Fruit fly (Drosophila melanogaster) whole organism, embryonic: ENCODE data around the gene RabX6.
A peak's percentile ranks its signal among the peaks of the same experiment; 100 is the strongest.

ENCODE experiments used
- B-H1 ChIP-seq: fragments of 200-800 bp; sonication (Bioruptor generic); IDR thresholded peaks from 3 replicates; pipeline ENCODE4 v1.3.6; 2022; ENCODE audit warnings: missing biosample characterization, missing genetic modification characterization
- CG10565 ChIP-seq: fragments of 200-800 bp; sonication (Bioruptor generic); optimal IDR thresholded peaks from 3 replicates; lab custom pipeline; 2016; ENCODE audit warnings: missing biosample characterization, mild to moderate bottlenecking, missing genetic modification characterization
- CG11085 ChIP-seq: fragments of 200-800 bp; sonication (Bioruptor generic); IDR thresholded peaks from 2 replicates; pipeline ENCODE4 v1.3.6; 2022; ENCODE audit warnings: missing biosample characterization, missing genetic modification characterization
- CG11456 ChIP-seq: fragments of 200-800 bp; sonication (Bioruptor generic); IDR thresholded peaks from 3 replicates; pipeline ENCODE4 v1.3.6; 2022; ENCODE audit warnings: missing biosample characterization, missing genetic modification characterization
- CG12744 ChIP-seq: fragments of 200-800 bp; sonication (Bioruptor generic); optimal IDR thresholded peaks from 2 replicates; lab custom pipeline; 2016; ENCODE audit warnings: missing biosample characterization, missing genetic modification characterization
- CG13775 ChIP-seq: fragments of 200-800 bp; sonication (Bioruptor generic); optimal IDR thresholded peaks from 3 replicates; lab custom pipeline; 2017; ENCODE audit warnings: missing biosample characterization, mild to moderate bottlenecking, missing genetic modification characterization
- CG14014 ChIP-seq: fragments of 200-800 bp; sonication (Bioruptor generic); IDR thresholded peaks from 2 replicates; pipeline ENCODE4 v1.3.6; 2022; ENCODE audit warnings: missing biosample characterization, missing genetic modification characterization
- CG16813 ChIP-seq: fragments of 200-800 bp; sonication (Bioruptor generic); IDR thresholded peaks from 3 replicates; pipeline ENCODE4 v1.3.6; 2022; ENCODE audit warnings: missing biosample characterization, missing genetic modification characterization; ENCODE audit not compliant: partially characterized antibody
- CG16815 ChIP-seq: fragments of 200-800 bp; sonication (Bioruptor generic); optimal IDR thresholded peaks from 3 replicates; lab custom pipeline; 2017; ENCODE audit warnings: missing biosample characterization, mild to moderate bottlenecking, missing genetic modification characterization
- CG18476 ChIP-seq: fragments of 200-800 bp; sonication (Bioruptor generic); optimal IDR thresholded peaks from 2 replicates; lab custom pipeline; 2016; ENCODE audit warnings: missing biosample characterization, mild to moderate bottlenecking, missing genetic modification characterization
- CG2199 ChIP-seq: fragments of 200-800 bp; sonication (Bioruptor generic); IDR thresholded peaks from 3 replicates; pipeline ENCODE4 v1.3.6; 2022; ENCODE audit warnings: missing biosample characterization, missing genetic modification characterization
- CG30403 ChIP-seq: fragments of 200-800 bp; sonication (Bioruptor generic); optimal IDR thresholded peaks from 3 replicates; lab custom pipeline; 2016; ENCODE audit warnings: missing biosample characterization, missing genetic modification characterization
- CG32767 ChIP-seq: fragments of 200-800 bp; sonication (Bioruptor generic); IDR thresholded peaks from 2 replicates; pipeline ENCODE4 v1.3.6; 2022; ENCODE audit warnings: missing biosample characterization, missing genetic modification characterization
- CG42726 ChIP-seq: fragments of 200-800 bp; sonication (Bioruptor generic); IDR thresholded peaks from 2 replicates; pipeline ENCODE4 v1.3.6; 2022; ENCODE audit warnings: missing biosample characterization, missing genetic modification characterization; ENCODE audit not compliant: partially characterized antibody
- CG5953 ChIP-seq: fragments of 200-800 bp; sonication (Bioruptor generic); IDR thresholded peaks from 2 replicates; pipeline ENCODE4 v1.3.6; 2022; ENCODE audit warnings: missing biosample characterization, missing genetic modification characterization
- CG6254 ChIP-seq: fragments of 200-800 bp; sonication (Bioruptor generic); optimal IDR thresholded peaks from 3 replicates; lab custom pipeline; 2017; ENCODE audit warnings: mild to moderate bottlenecking, missing biosample characterization, missing genetic modification reagents, missing genetic modification characterization
- CG9932 ChIP-seq: fragments of 200-800 bp; sonication (Bioruptor generic); IDR thresholded peaks from 2 replicates; pipeline ENCODE4 v1.3.6; 2022; ENCODE audit warnings: missing biosample characterization, missing genetic modification characterization
- Chrac-16 ChIP-seq: fragments of 200-800 bp; sonication (Bioruptor generic); optimal IDR thresholded peaks from 3 replicates; lab custom pipeline; 2016; ENCODE audit warnings: missing biosample characterization, missing genetic modification characterization
- Dfd ChIP-seq, 2 experiments: fragments of >200 bp; optimal IDR thresholded peaks; 2 replicates each; lab custom pipeline; 2017; ENCODE audit warnings: missing biosample characterization in 2 of 2, missing genetic modification characterization in 2 of 2
- Doc3 ChIP-seq: fragments of 200-800 bp; sonication (Bioruptor generic); IDR thresholded peaks from 3 replicates; pipeline ENCODE4 v1.3.6; 2022; ENCODE audit warnings: missing biosample characterization, missing genetic modification characterization; ENCODE audit not compliant: partially characterized antibody
- HLH3B ChIP-seq: fragments of 200-800 bp; sonication (Bioruptor generic); IDR thresholded peaks from 2 replicates; pipeline ENCODE4 v1.3.6; 2022; ENCODE audit warnings: missing biosample characterization, missing genetic modification characterization
- Hey ChIP-seq: fragments of 200-800 bp; sonication (Bioruptor generic); optimal IDR thresholded peaks from 3 replicates; lab custom pipeline; 2018; ENCODE audit warnings: missing biosample characterization, mild to moderate bottlenecking, missing genetic modification characterization
- Mes4 ChIP-seq: fragments of 200-800 bp; sonication (Bioruptor generic); optimal IDR thresholded peaks from 2 replicates; lab custom pipeline; 2016; ENCODE audit warnings: missing biosample characterization, missing genetic modification characterization
- Ssrp ChIP-seq: fragments of 200-800 bp; sonication (Bioruptor generic); optimal IDR thresholded peaks from 2 replicates; lab custom pipeline; 2018; ENCODE audit warnings: missing biosample characterization, mild to moderate bottlenecking, missing genetic modification characterization, moderate library complexity
- Trl ChIP-seq, 3 experiments: fragments of >200 bp in 2 of 3; fragments of 200-800 bp in 1 of 3; sonication (Bioruptor generic) in 1 of 3; optimal IDR thresholded peaks; 2 replicates in 1 of 3; 3 replicates in 2 of 3; lab custom pipeline; 2016 to 2017; ENCODE audit warnings: missing biosample characterization in 1 of 3, missing genetic modification characterization in 1 of 3
- Vsx1 ChIP-seq: fragments of 200-800 bp; sonication (Bioruptor generic); optimal IDR thresholded peaks from 2 replicates; lab custom pipeline; 2017; ENCODE audit warnings: missing biosample characterization, mild to moderate bottlenecking, missing genetic modification characterization, missing genetic modification reagents
- Xbp1 ChIP-seq: fragments of 200-800 bp; sonication (Bioruptor generic); optimal IDR thresholded peaks from 3 replicates; lab custom pipeline; 2016; ENCODE audit warnings: missing biosample characterization, mild to moderate bottlenecking, missing genetic modification characterization
- bowl ChIP-seq: fragments of 200-800 bp; sonication (Bioruptor generic); IDR thresholded peaks from 2 replicates; pipeline ENCODE4 v1.3.6; 2022; ENCODE audit warnings: missing biosample characterization, missing genetic modification characterization
- bsh ChIP-seq, 2 experiments: fragments of 200-800 bp; sonication (Bioruptor generic); optimal IDR thresholded peaks; 2 replicates each; lab custom pipeline; 2017 to 2018; ENCODE audit warnings: mild to moderate bottlenecking in 2 of 2, missing biosample characterization in 2 of 2, missing genetic modification characterization in 2 of 2, moderate library complexity in 1 of 2
- dpn ChIP-seq, 2 experiments: fragments of 200-800 bp; sonication (Bioruptor generic); optimal IDR thresholded peaks; 3 replicates each; lab custom pipeline; 2016; ENCODE audit warnings: missing biosample characterization in 2 of 2, missing genetic modification characterization in 2 of 2
- gfzf ChIP-seq: fragments of 200-800 bp; sonication (Bioruptor generic); optimal IDR thresholded peaks from 2 replicates; lab custom pipeline; 2016; ENCODE audit warnings: missing biosample characterization, mild to moderate bottlenecking, missing genetic modification characterization, moderate library complexity
- grau ChIP-seq: fragments of 200-800 bp; optimal IDR thresholded peaks from 3 replicates; lab custom pipeline; 2019; ENCODE audit warnings: missing biosample characterization, mild to moderate bottlenecking, missing genetic modification characterization, moderate library complexity
- hb ChIP-seq: fragments of 200-800 bp; sonication (Bioruptor generic); IDR thresholded peaks from 3 replicates; pipeline ENCODE4 v1.3.6; 2022; ENCODE audit warnings: missing biosample characterization, missing genetic modification characterization; ENCODE audit not compliant: partially characterized antibody
- hth ChIP-seq: fragments of >200 bp; optimal IDR thresholded peaks from 2 replicates; lab custom pipeline; 2017; ENCODE audit warnings: inconsistent platforms
- ind ChIP-seq: fragments of 200-800 bp; sonication (Bioruptor generic); optimal IDR thresholded peaks from 3 replicates; lab custom pipeline; 2016; ENCODE audit warnings: missing biosample characterization, missing genetic modification characterization
- jumu ChIP-seq: fragments of 200-800 bp; sonication (Bioruptor generic); optimal IDR thresholded peaks from 3 replicates; lab custom pipeline; 2016; ENCODE audit warnings: missing biosample characterization, missing genetic modification characterization
- klu ChIP-seq: fragments of 200-800 bp; sonication (Bioruptor generic); IDR thresholded peaks from 2 replicates; pipeline ENCODE4 v1.3.6; 2022; ENCODE audit warnings: missing biosample characterization, missing genetic modification characterization
- kni ChIP-seq: fragments of 200-800 bp; sonication (Bioruptor generic); optimal IDR thresholded peaks from 3 replicates; lab custom pipeline; 2017; ENCODE audit warnings: mild to moderate bottlenecking, missing biosample characterization, missing genetic modification reagents, missing genetic modification characterization
- lab ChIP-seq: fragments of 200-800 bp; sonication (Bioruptor generic); optimal IDR thresholded peaks from 3 replicates; lab custom pipeline; 2017; ENCODE audit warnings: missing biosample characterization, missing genetic modification characterization, mild to moderate bottlenecking, moderate library complexity, missing genetic modification reagents
- lmd ChIP-seq: fragments of 200-800 bp; sonication (Bioruptor generic); IDR thresholded peaks from 2 replicates; pipeline ENCODE4 v1.3.6; 2022; ENCODE audit warnings: missing biosample characterization, missing genetic modification characterization
- nom ChIP-seq: fragments of 200-800 bp; sonication (Bioruptor generic); optimal IDR thresholded peaks from 2 replicates; lab custom pipeline; 2017; ENCODE audit warnings: missing biosample characterization, missing genetic modification characterization, mild to moderate bottlenecking, moderate library complexity, missing genetic modification reagents
- onecut ChIP-seq: fragments of 200-800 bp; sonication (Bioruptor generic); IDR thresholded peaks from 2 replicates; pipeline ENCODE4 v1.3.6; 2022; ENCODE audit warnings: missing biosample characterization, missing genetic modification characterization
- peb ChIP-seq: fragments of 200-800 bp; sonication (Bioruptor generic); IDR thresholded peaks from 2 replicates; pipeline ENCODE4 v1.3.6; 2022; ENCODE audit warnings: missing biosample characterization, missing genetic modification characterization
- sens-2 ChIP-seq: fragments of 200-800 bp; sonication (Bioruptor generic); IDR thresholded peaks from 2 replicates; pipeline ENCODE4 v1.3.6; 2022; ENCODE audit warnings: missing biosample characterization, missing genetic modification characterization
- seq ChIP-seq: fragments of 200-800 bp; sonication (Bioruptor generic); IDR thresholded peaks from 2 replicates; pipeline ENCODE4 v1.3.6; 2022; ENCODE audit warnings: missing biosample characterization, missing genetic modification characterization
- sisA ChIP-seq: fragments of 200-800 bp; sonication (Bioruptor generic); IDR thresholded peaks from 2 replicates; pipeline ENCODE4 v1.3.6; 2022; ENCODE audit warnings: missing biosample characterization, missing genetic modification characterization
- slp2 ChIP-seq: fragments of 200-800 bp; sonication (Bioruptor generic); optimal IDR thresholded peaks from 2 replicates; lab custom pipeline; 2016; ENCODE audit warnings: missing biosample characterization, missing genetic modification characterization
- sna ChIP-seq: fragments of 200-800 bp; sonication (Bioruptor generic); IDR thresholded peaks from 2 replicates; pipeline ENCODE4 v1.3.6; 2022; ENCODE audit warnings: missing biosample characterization, missing genetic modification characterization; ENCODE audit not compliant: partially characterized antibody
- wek ChIP-seq: fragments of 200-800 bp; sonication (Bioruptor generic); optimal IDR thresholded peaks from 3 replicates; lab custom pipeline; 2018; ENCODE audit warnings: missing biosample characterization, mild to moderate bottlenecking, missing genetic modification characterization, moderate library complexity

Gene RabX6

dm6 chr3L:725527-726191 lies 35.3 kb downstream of the RabX6 start (continued):
- TF ChIP-seq bowl (GFP tag; lab: Robert Waterston, UW) (no peak), CG13775 (GFP tag; lab: Kevin White, UChicago) (peak; percentile 85), slp2 (GFP tag; lab: Kevin White, UChicago) (peak; percentile 81), CG16815 (GFP tag; lab: Kevin White, UChicago) (peak; percentile 93), Chrac-16 (GFP tag; lab: Kevin White, UChicago) (peak; percentile 90), Xbp1 (peak; percentile 77), Doc3 (GFP tag; lab: Robert Waterston, UW) (no peak), kni (GFP tag; lab: Kevin White, UChicago) (peak; percentile 81), sens-2 (GFP tag; lab: Robert Waterston, UW) (peak; percentile 82), CG18476 (GFP tag; lab: Kevin White, UChicago) (peak; percentile 47), CG2199 (GFP tag; lab: Robert Waterston, UW) (peak; percentile 78; the same call in 2 of the 3 replicates), CG30403 (GFP tag; lab: Kevin White, UChicago) (peak; percentile 75), Hey (no peak), nom (GFP tag; lab: Kevin White, UChicago) (no peak), jumu (GFP tag; lab: Kevin White, UChicago) (peak; percentile 87), CG42726 (GFP tag; lab: Robert Waterston, UW) (no peak), seq (GFP tag; lab: Robert Waterston, UW) (no peak), wek (GFP tag; lab: Kevin White, UChicago) (no peak), Trl (optimal IDR thresholded peaks at IDR 0.05; lab: Kevin White, UChicago) (no peak), Trl (GFP tag; optimal IDR thresholded peaks at IDR 0.05; lab: Kevin White, UChicago) (peak; percentile 83), peb (GFP tag; lab: Robert Waterston, UW) (peak; percentile 79), Vsx1 (GFP tag; lab: Kevin White, UChicago) (peak; percentile 9), bsh (GFP tag; optimal IDR thresholded peaks at IDR 0.05; lab: Kevin White, UChicago) (peak in 1 of 2 experiments; percentile 91), lab (GFP tag; lab: Kevin White, UChicago) (no peak), Dfd (GFP tag; optimal IDR thresholded peaks at IDR 0.05; lab: Kevin White, UChicago) (no peak), klu (GFP tag; lab: Robert Waterston, UW) (no peak), Ssrp (tag; lab: Kevin White, UChicago) (peak; percentile 76), CG11456 (GFP tag; lab: Robert Waterston, UW) (no peak), hth (lab: Kevin White, UChicago) (no peak), onecut (GFP tag; lab: Robert Waterston, UW) (peak; percentile 72), grau (tag; lab: Kevin White, UChicago) (peak; percentile 72), Mes4 (GFP tag; lab: Kevin White, UChicago) (peak; percentile 90), B-H1 (GFP tag; lab: Robert Waterston, UW) (0 out of 3 replicates have a peak, but pooled peaks have one; percentile 29), gfzf (no peak), CG16813 (GFP tag; lab: Robert Waterston, UW) (no peak), HLH3B (GFP tag; lab: Robert Waterston, UW) (peak; percentile 54; the same call in 1 of the 2 replicates), CG32767 (GFP tag; lab: Robert Waterston, UW) (0 out of 2 replicates have a peak, but pooled peaks have one; percentile 45), CG9932 (no peak), CG10565 (GFP tag; lab: Kevin White, UChicago) (peak; percentile 4), CG12744 (GFP tag; lab: Kevin White, UChicago) (peak; percentile 64), sisA (peak; percentile 79), lmd (GFP tag; lab: Robert Waterston, UW) (peak; percentile 34; the same call in 1 of the 2 replicates), hb (GFP tag; lab: Robert Waterston, UW) (no peak), CG5953 (no peak), dpn (GFP tag; optimal IDR thresholded peaks at IDR 0.05; lab: Kevin White, UChicago) (peak; percentile 68 to 76), CG14014 (GFP tag; lab: Robert Waterston, UW) (no peak), CG6254 (GFP tag; lab: Kevin White, UChicago) (peak; percentile 65), sna (GFP tag; lab: Robert Waterston, UW) (no peak), CG11085 (no peak), ind (GFP tag; lab: Kevin White, UChicago) (peak; percentile 31)
